Worm (Caenorhabditis elegans): ENCODE results near the gene trxr-1.
A peak's percentile ranks its signal among the peaks of the same experiment; 100 is the strongest.

trxr-1 gene

ce11 chrIV:7045362-7045936 lies 33.7 kb downstream of the trxr-1 start:
- TF ChIP-seq skn-1 (tag; optimal IDR thresholded peaks at IDR 0.05) (peak; percentile 34), nhr-237 (tag; optimal IDR thresholded peaks at IDR 0.05) (no peak), pqm-1 (tag; optimal IDR thresholded peaks at IDR 0.05) (peak; percentile 24), elt-2 (tag; optimal IDR thresholded peaks at IDR 0.05) (peak; percentile 59)

- TF ChIP-seq nhr-23 (tag; optimal IDR thresholded peaks at IDR 0.05) (peak; percentile 27), elt-1 (tag; optimal IDR thresholded peaks at IDR 0.05) (peak; percentile 7), lin-39 (tag; optimal IDR thresholded peaks at IDR 0.05) (no peak), nhr-237 (tag; optimal IDR thresholded peaks at IDR 0.05) (no peak), unc-39 (tag; optimal IDR thresholded peaks at IDR 0.05) (no peak), ZK546.5 (tag; optimal IDR thresholded peaks at IDR 0.05) (no peak), aly-2 (tag; optimal IDR thresholded peaks at IDR 0.05) (no peak), nhr-76 (tag; optimal IDR thresholded peaks at IDR 0.05) (no peak), nfya-1 (tag; optimal IDR thresholded peaks at IDR 0.05; ENCODE audit: insufficient read depth) (peak; percentile 26), zag-1 (tag; optimal IDR thresholded peaks at IDR 0.05) (no peak), fos-1 (tag; optimal IDR thresholded peaks at IDR 0.05) (no peak), ceh-16 (tag; optimal IDR thresholded peaks at IDR 0.05) (no peak), pha-4 (tag; optimal IDR thresholded peaks at IDR 0.05) (peak; percentile 62), nhr-43 (tag; optimal IDR thresholded peaks at IDR 0.05; ENCODE audit: poor library complexity, severe bottlenecking) (no peak), fkh-2 (tag; optimal IDR thresholded peaks at IDR 0.05) (no peak), mml-1 (tag; optimal IDR thresholded peaks at IDR 0.05) (no peak), nhr-11 (tag; optimal IDR thresholded peaks at IDR 0.05) (no peak), eor-1 (tag; optimal IDR thresholded peaks at IDR 0.05) (no peak), nhr-28 (tag; optimal IDR thresholded peaks at IDR 0.05) (no peak), daf-12 (tag; optimal IDR thresholded peaks at IDR 0.05) (no peak), elt-2 (tag; optimal IDR thresholded peaks at IDR 0.05) (peak; percentile 39), hmg-11 (tag; optimal IDR thresholded peaks at IDR 0.05) (no peak), lsy-12 (tag; optimal IDR thresholded peaks at IDR 0.05) (no peak), tbx-2 (tag; optimal IDR thresholded peaks at IDR 0.05) (no peak), ceh-82 (tag; optimal IDR thresholded peaks at IDR 0.05) (no peak), nhr-67 (tag; optimal IDR thresholded peaks at IDR 0.05) (no peak), ceh-9 (tag; optimal IDR thresholded peaks at IDR 0.05) (no peak), lin-15B (tag; optimal IDR thresholded peaks at IDR 0.05) (no peak), skn-1 (tag; optimal IDR thresholded peaks at IDR 0.05) (no peak), egl-5 (tag; optimal IDR thresholded peaks at IDR 0.05) (no peak), pqm-1 (tag; optimal IDR thresholded peaks at IDR 0.05) (peak; percentile 56), nhr-77 (tag; optimal IDR thresholded peaks at IDR 0.05) (no peak), egl-27 (tag; optimal IDR thresholded peaks at IDR 0.05) (no peak), snpc-4 (tag; optimal IDR thresholded peaks at IDR 0.05) (no peak), fkh-10 (GFP tag; optimal IDR thresholded peaks at IDR 0.05) (no peak), nhr-12 (tag; optimal IDR thresholded peaks at IDR 0.05) (no peak), sea-2 (GFP tag; optimal IDR thresholded peaks at IDR 0.05) (no peak), mdl-1 (tag; optimal IDR thresholded peaks at IDR 0.05) (no peak), ceh-28 (tag; optimal IDR thresholded peaks at IDR 0.05) (no peak), elt-3 (tag; optimal IDR thresholded peaks at IDR 0.05) (no peak), R02D3.7 (tag; optimal IDR thresholded peaks at IDR 0.05) (no peak), unc-62 (GFP tag; optimal IDR thresholded peaks at IDR 0.05) (no peak), ama-1 (optimal IDR thresholded peaks at IDR 0.05) (peak; percentile 18), nhr-25 (tag; optimal IDR thresholded peaks at IDR 0.05) (peak; percentile 4), ztf-4 (tag; optimal IDR thresholded peaks at IDR 0.05) (no peak), jun-1 (tag; optimal IDR thresholded peaks at IDR 0.05) (no peak), ztf-11 (tag; optimal IDR thresholded peaks at IDR 0.05) (no peak)
These were observed 35.0 kb downstream of the trxr-1 start for ce11 chrIV:7046641-7047361.

All from whole organism, L3 larva.